Worm (Caenorhabditis elegans) whole organism, young adult: Measurements from ENCODE around the gene clec-27.

Experiments used
- ccch-3 ChIP-seq: fragments of 200-800 bp; sonication (Bioruptor generic); optimal IDR thresholded peaks from 2 replicates; lab custom pipeline; 2018; ENCODE audit warnings: mild to moderate bottlenecking, missing genetic modification characterization, missing compliant biosample characterization
- egl-44 ChIP-seq: fragments of 200-800 bp; sonication (Bioruptor generic); IDR thresholded peaks from 2 replicates; pipeline ENCODE4 v1.3.6; 2022; ENCODE audit warnings: missing genetic modification reagents, missing genetic modification characterization, missing compliant biosample characterization
- madf-6 ChIP-seq: fragments of 200-800 bp; sonication (Bioruptor generic); IDR thresholded peaks from 2 replicates; pipeline ENCODE4 v1.3.6; 2022; ENCODE audit warnings: missing genetic modification reagents, missing genetic modification characterization, missing compliant biosample characterization
- pbrm-1 ChIP-seq: fragments of 200-800 bp; sonication (Bioruptor generic); IDR thresholded peaks from 2 replicates; pipeline ENCODE4 v1.3.6; 2022; ENCODE audit warnings: missing genetic modification reagents, missing genetic modification characterization, missing compliant biosample characterization
- snpc-1.3 ChIP-seq: sonication (generic microtip); optimal IDR thresholded peaks from 2 replicates; lab custom pipeline; 2017; ENCODE audit warnings: missing genetic modification characterization, mild to moderate bottlenecking, missing compliant biosample characterization, antibody characterized with exemption, moderate library complexity, missing genotype, missing genetic modification reagents; ENCODE audit not compliant: insufficient read depth
- zfh-2 ChIP-seq: fragments of 200-800 bp; sonication (Bioruptor generic); conservative IDR thresholded peaks from 2 replicates; pipeline ENCODE4 v1.3.6; 2022; ENCODE audit warnings: missing genetic modification reagents, missing genetic modification characterization, missing compliant biosample characterization

DNA sequence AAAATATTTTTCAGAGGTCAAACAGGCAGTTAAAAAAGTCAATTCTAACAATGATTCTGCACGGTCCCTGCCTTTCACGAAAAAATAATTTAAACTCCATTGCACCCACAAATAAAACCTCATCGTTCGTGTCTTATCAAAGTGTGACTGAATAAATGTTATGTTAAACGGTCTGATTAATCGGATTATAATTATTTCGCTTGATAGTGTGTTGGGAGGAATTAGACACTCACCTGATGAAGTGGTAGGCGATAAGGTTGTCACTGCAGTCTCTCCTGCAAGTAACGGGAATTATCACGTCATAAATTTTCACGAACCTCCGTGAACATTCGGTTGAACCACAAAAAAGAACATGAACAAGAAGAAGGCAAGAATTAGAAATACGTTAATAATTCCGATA is 14.2 kb upstream of the clec-27 start:
- no peak for TF ChIP-seq zfh-2 (GFP tag; lab: Robert Waterston, UW)
- no peak for TF ChIP-seq pbrm-1 (GFP tag; lab: Robert Waterston, UW)
- TF ChIP-seq madf-6, result no peak
- no peak for TF ChIP-seq ccch-3 (GFP tag; lab: Kevin White, UChicago)
- TF ChIP-seq egl-44 (GFP tag; lab: Robert Waterston, UW), result no peak
- TF ChIP-seq snpc-1.3 (tag; lab: Kevin White, UChicago), result no peak
